Fruit fly (Drosophila melanogaster): ENCODE data around the gene CG42688.

DNA sequence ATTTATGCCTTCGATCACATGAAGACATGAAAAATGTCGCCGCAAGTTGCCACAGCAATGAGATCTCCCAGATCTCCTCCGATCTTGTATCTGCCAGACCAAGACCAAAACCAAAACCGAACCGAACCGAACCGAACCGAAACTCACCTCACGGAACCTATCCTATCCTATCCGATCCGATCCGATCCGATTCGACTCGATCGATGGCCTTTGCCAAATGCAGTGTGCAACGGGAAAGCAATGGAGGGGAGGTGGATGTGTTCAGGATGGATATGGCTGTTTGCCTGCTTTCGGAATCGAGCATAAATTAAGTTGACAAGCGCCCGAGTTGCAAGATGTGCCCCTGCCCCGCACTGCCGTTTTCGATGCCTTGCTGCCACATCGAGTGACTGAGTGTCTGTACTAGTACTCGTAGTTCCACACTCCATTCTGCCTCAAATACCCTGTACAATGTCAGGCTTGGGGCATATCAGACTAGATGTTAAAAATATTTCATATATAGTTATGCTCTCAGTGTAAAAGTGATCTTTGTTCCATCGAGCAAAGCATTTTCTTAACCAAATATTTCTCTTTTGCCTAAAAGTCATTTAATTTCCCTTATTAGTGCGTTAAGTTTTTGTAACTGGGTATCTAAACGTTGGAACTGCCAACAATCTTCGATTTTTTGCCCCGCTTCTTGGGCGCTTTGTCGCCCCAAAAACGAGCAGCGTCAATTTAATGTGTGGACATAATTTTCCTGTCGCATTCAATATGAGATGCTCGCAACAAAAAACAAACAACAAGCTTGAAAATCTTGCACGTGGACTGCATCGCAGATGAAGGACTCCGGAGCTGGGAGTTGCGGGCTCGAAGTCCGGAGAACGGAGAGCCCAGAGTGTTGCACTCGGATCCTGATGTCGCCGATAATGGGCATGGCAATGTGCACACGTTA lies 43.6 kb upstream of the CG42688 start:
- TF ChIP-seq Ets96B (tag; optimal IDR thresholded peaks at IDR 0.05) (peak; percentile 94), CG6854 (GFP tag; optimal IDR thresholded peaks at IDR 0.05) (peak; percentile 9)
